Fruit fly (Drosophila melanogaster) S2 (cell line): ENCODE data around the gene eco.

Source experiments
- CG8478 ChIP-seq: fragments of >200 bp; optimal IDR thresholded peaks from 2 replicates; lab custom pipeline; 2018
- CTCF ChIP-seq, 2 experiments: fragments of >200 bp; optimal IDR thresholded peaks; 2 replicates each; lab custom pipeline; 2018

The eco gene

dm6 chr3L:7339216-7339742, at the start of gene eco, which contains the start of gene lark:
Gene eco (minus strand): TSS chr3L:7339340.
Gene lark (plus strand): TSS chr3L:7339266.
- TF ChIP-seq CTCF (optimal IDR thresholded peaks at IDR 0.05; lab: Kevin White, UChicago) (no peak), CG8478 (lab: Kevin White, UChicago) (no peak)

dm6 chr3L:7387814-7388213, 48.7 kb upstream of the eco start, which contains the start of gene CG8564:
Gene CG8564 (minus strand): TSS chr3L:7387914.
- TF ChIP-seq CTCF (optimal IDR thresholded peaks at IDR 0.05; lab: Kevin White, UChicago): no peak
- TF ChIP-seq CG8478 (lab: Kevin White, UChicago): no peak

DNA sequence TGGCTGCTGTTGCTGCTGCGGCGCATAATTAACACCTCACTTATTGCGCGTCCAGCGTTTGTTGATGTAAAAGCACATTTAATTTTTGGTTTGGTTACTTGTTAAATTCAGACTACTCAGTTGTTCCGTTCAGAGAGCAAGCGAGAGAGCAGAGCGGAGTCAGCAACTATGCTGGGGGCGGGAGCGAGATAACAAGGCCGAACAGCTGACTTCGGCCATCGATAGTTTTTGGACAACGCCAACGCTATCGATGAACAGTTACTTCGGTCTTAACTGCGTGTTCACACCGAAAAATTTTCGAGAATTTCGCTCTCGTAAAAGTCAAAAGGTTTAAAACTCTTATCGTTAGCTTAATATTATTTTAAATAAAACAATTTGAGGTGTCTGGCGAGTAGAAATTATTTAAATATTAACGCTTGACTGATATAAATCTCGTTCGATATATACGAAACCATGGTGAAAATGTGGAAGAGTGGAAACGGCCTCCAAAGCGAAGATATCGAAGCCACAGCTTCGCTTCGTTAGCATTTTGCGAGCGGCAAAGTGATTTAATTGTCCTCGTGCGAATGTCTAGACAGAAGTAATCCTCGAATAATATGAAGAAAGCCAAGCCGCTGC, 42.3 kb upstream of the eco start, which contains the start of the genes SMSr and smid:
Gene SMSr, minus strand, starts transcription at position 116 of the 618 bp plus-strand sequence.
Gene smid, plus strand, starts transcription at position 256 of the 618 bp plus-strand sequence.
- TF ChIP-seq CTCF (optimal IDR thresholded peaks at IDR 0.05; lab: Kevin White, UChicago) (no peak), CG8478 (lab: Kevin White, UChicago) (no peak)

DNA sequence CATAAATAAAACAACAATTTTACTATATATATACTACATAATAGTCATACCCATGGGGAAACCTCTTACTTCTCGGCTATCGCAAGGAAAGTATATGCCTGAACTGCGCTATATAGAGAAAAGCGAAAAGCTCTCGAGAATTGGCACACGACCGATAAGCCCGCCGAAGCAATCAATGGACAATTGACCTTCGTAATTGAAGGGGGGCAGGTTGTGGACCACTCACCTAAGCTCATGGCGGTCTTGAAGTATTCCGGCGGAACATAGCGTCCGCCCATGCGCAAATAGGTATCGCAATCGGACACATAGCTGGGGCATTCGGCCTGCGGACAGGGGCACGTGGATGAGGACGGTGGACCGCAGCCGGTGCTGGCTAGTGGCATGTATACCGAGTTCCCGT, 41.3 kb upstream of the eco start:
- TF ChIP-seq CTCF (optimal IDR thresholded peaks at IDR 0.05; lab: Kevin White, UChicago) (no peak), CG8478 (lab: Kevin White, UChicago) (no peak)

dm6 chr3L:7376830-7377229, 37.7 kb upstream of the eco start:
- TF ChIP-seq CTCF (optimal IDR thresholded peaks at IDR 0.05; lab: Kevin White, UChicago) (no peak), CG8478 (lab: Kevin White, UChicago) (no peak)

dm6 chr3L:7376151-7376550, 37.0 kb upstream of the eco start:
- no peak for TF ChIP-seq CG8478 (lab: Kevin White, UChicago)
- TF ChIP-seq CTCF (optimal IDR thresholded peaks at IDR 0.05; lab: Kevin White, UChicago): no peak

DNA sequence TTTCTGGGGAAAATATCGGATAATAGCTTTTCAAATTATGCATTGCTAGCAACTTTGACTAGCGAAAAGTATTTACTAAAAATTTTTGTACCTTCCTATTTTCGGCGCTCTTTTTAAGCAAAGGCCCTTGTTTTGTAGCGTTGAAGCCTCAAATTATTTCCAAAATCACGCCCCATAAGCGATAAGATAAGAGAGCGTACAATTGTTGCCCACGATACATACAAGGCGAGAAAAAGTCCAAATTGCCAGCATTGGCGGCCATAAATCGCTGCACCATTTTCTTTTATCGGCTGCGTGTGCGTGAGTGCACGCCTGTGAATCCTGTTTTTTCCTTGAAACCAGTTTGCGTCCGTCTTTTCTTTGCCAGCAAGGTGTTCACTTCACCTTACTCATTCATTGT, 32.1 kb upstream of the eco start:
- TF ChIP-seq CG8478 (lab: Kevin White, UChicago): no peak
- peak in 1 of 2 experiments; percentile 13 for TF ChIP-seq CTCF (optimal IDR thresholded peaks at IDR 0.05; lab: Kevin White, UChicago)

DNA sequence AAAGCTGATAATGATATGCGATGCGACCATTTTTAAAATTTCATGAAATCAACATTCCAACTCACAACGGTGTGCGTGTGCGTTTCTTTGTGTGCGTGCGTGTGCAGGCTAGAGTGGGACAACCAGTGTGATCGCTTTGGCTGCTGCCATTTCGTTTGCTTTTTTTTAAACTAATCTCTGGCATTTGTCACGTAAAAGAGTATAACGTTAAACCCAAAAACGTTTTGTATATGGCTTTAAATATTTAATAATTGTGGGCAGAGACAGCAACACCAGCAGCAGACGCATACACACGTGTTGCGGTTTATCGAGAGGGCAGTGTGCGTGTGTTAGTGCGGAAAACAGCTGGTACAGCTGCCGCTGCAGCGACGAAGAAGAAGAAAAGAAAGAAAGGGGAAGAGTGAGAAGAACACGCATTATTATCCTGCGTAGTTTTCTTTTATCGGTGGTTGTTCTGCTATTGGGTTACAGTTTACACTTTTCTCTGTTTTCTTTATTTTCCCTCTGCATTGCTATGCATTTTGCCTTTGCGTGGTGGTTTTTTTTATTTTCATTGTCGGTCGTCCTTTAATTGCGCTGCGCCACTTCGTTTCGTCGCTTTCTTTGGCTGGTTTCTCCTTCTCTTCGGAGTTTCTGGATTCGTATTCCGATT, 31.2 kb upstream of the eco start:
- TF ChIP-seq CG8478 (lab: Kevin White, UChicago): no peak
- no peak for TF ChIP-seq CTCF (optimal IDR thresholded peaks at IDR 0.05; lab: Kevin White, UChicago)

- TF ChIP-seq CG8478 (lab: Kevin White, UChicago): no peak
Observed at dm6 chr3L:7369543-7369942, 30.4 kb upstream of the eco start, which contains the start of gene akirin. Gene akirin (plus strand): TSS chr3L:7369843.

DNA sequence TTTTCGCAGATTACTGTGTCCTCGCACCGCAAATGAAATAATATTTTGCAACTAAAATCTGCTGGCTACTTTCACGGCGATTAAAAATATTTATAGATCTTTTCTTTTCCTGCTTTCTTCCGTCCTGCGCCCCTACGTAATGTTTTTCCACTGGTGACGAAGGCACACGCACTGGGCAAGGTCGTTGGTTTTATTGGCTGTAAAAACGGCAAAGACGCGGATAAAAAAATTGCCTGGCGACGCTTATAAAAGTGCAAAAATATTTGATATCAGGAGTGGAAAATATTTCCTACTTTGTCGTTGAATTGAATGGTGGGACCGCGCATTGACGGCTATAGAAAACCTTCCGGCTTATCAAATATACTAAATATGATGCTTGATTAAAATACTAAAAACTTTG, 29.8 kb upstream of the eco start, which contains the start of gene Sh3beta:
Gene Sh3beta, minus strand, starts transcription at position 327 of the 400 bp plus-strand sequence.
- TF ChIP-seq CG8478 (lab: Kevin White, UChicago): no peak
- TF ChIP-seq CTCF (optimal IDR thresholded peaks at IDR 0.05; lab: Kevin White, UChicago): no peak

DNA sequence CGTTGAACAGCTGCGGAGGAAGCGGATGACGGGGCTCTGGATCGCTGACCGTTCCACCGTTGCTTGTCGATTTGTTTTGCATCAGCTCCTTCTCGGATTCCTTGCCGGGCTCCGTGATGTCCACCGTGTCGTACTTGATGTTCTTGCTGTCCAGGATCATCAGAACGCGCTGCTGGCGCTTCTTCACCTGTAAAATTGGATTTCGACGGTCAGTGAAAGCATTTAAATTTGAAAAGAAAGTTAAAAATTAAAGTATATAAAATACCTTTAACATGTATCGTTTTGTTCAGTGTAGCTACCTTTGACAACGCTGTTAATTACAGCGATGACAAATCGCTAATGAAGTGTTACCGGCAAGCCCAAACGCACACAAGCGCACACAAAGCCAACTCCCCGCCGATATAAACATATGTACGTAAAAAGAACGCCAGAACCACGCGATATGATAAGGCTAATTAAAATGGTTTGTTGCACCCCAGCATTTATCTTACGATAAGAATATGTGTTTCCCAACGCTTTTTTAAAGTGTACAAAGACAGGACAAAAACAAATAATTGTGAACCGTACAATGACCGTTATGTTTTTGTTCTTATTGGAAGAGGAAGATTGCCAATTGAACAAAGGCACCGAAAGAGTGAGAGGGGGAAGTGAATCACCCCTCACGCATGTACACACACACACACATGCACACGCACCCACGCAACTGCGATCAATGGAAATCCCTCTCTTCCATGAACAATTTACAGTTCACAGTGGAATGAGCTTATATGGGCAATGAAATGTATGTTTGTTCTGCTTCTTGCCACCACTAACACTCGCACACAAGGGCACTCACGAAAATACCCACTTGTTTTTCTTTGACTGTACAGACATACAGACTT, 28.9 kb upstream of the eco start:
- TF ChIP-seq CG8478 (lab: Kevin White, UChicago): no peak
- TF ChIP-seq CTCF (optimal IDR thresholded peaks at IDR 0.05; lab: Kevin White, UChicago): no peak

dm6 chr3L:7364717-7365278, 25.7 kb upstream of the eco start:
- no peak for TF ChIP-seq CTCF (optimal IDR thresholded peaks at IDR 0.05; lab: Kevin White, UChicago)
- no peak for TF ChIP-seq CG8478 (lab: Kevin White, UChicago)

DNA sequence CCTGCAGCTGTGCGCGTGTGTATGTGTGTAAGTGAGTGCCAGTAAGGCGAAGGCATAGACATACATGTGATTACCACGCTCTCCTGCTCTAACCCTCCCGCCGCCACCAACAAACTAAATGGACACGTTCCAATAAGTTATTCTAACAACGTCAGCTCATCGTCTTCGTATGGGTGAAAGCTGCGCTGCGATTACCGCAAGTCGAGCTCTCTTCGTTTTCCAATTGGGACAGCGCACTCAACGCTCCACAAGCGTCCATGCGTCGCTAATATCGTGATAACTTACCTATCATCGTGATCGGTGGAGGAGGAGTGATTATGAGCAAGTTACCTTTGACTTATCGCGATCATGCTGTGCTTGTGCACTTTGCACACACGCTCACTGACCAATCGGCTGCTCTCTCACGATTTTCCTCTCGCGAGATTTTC, 22.0 kb upstream of the eco start:
- TF ChIP-seq CTCF (optimal IDR thresholded peaks at IDR 0.05; lab: Kevin White, UChicago) (no peak), CG8478 (lab: Kevin White, UChicago) (no peak)

dm6 chr3L:7360324-7360852, 21.2 kb upstream of the eco start, which contains the start of gene Sec63:
Gene Sec63 (plus strand): TSS chr3L:7360561.
- TF ChIP-seq CG8478 (lab: Kevin White, UChicago) (no peak), CTCF (optimal IDR thresholded peaks at IDR 0.05; lab: Kevin White, UChicago) (peak; percentile 16 to 40)
